Fruit fly (Drosophila melanogaster) whole organism, adult: ENCODE results near the gene RpS19b.
A peak's percentile ranks its signal among the peaks of the same experiment; 100 is the strongest.

Experiments used
- CG11617 ChIP-seq: fragments of 200-800 bp; sonication (Bioruptor generic); optimal IDR thresholded peaks from 2 replicates; lab custom pipeline; 2017; ENCODE audit warnings: mild to moderate bottlenecking, missing biosample characterization, missing genetic modification reagents, missing genetic modification characterization
- CG12768 ChIP-seq: fragments of 200-800 bp; sonication (Bioruptor generic); optimal IDR thresholded peaks from 2 replicates; lab custom pipeline; 2017; ENCODE audit warnings: missing biosample characterization, missing genetic modification characterization, mild to moderate bottlenecking, moderate library complexity, missing genetic modification reagents
- CG14711 ChIP-seq: fragments of 200-800 bp; sonication (Bioruptor generic); optimal IDR thresholded peaks from 2 replicates; lab custom pipeline; 2018; ENCODE audit warnings: missing biosample characterization, mild to moderate bottlenecking, missing genetic modification characterization, moderate library complexity
- CG1620 ChIP-seq: fragments of 200-800 bp; sonication (Bioruptor generic); optimal IDR thresholded peaks from 2 replicates; lab custom pipeline; 2016; ENCODE audit warnings: missing biosample characterization, missing genetic modification characterization
- CG33017 ChIP-seq: fragments of 200-800 bp; sonication (Bioruptor generic); optimal IDR thresholded peaks from 2 replicates; lab custom pipeline; 2018; ENCODE audit warnings: missing biosample characterization, mild to moderate bottlenecking, missing genetic modification characterization, moderate library complexity
- CG5204 ChIP-seq: fragments of 200-800 bp; sonication (Bioruptor generic); optimal IDR thresholded peaks from 2 replicates; lab custom pipeline; 2016; ENCODE audit warnings: missing biosample characterization, missing genetic modification characterization
- CG7045 ChIP-seq: fragments of 200-800 bp; sonication (Bioruptor generic); optimal IDR thresholded peaks from 2 replicates; lab custom pipeline; 2017; ENCODE audit warnings: missing biosample characterization, mild to moderate bottlenecking, missing genetic modification characterization
- CG7101 ChIP-seq: fragments of 200-800 bp; sonication (Bioruptor generic); optimal IDR thresholded peaks from 2 replicates; lab custom pipeline; 2018; ENCODE audit warnings: missing biosample characterization, mild to moderate bottlenecking, missing genetic modification characterization, moderate library complexity
- Clk ChIP-seq: fragments of 200-800 bp; sonication (Bioruptor generic); optimal IDR thresholded peaks from 2 replicates; lab custom pipeline; 2017; ENCODE audit warnings: missing biosample characterization, missing genetic modification characterization
- Crg-1 ChIP-seq: fragments of 200-800 bp; sonication (Bioruptor generic); optimal IDR thresholded peaks from 2 replicates; lab custom pipeline; 2016; ENCODE audit warnings: missing biosample characterization, missing genetic modification characterization
- Hr96 ChIP-seq: fragments of 200-800 bp; sonication (Bioruptor generic); optimal IDR thresholded peaks from 2 replicates; lab custom pipeline; 2016; ENCODE audit warnings: missing biosample characterization, missing genetic modification characterization
- Mnt ChIP-seq: fragments of 200-800 bp; sonication (Bioruptor generic); optimal IDR thresholded peaks from 2 replicates; lab custom pipeline; 2016; ENCODE audit warnings: missing biosample characterization, mild to moderate bottlenecking, missing genetic modification characterization
- bab1 ChIP-seq: fragments of 200-800 bp; sonication (Bioruptor generic); optimal IDR thresholded peaks from 3 replicates; lab custom pipeline; 2019; ENCODE audit warnings: missing biosample characterization, mild to moderate bottlenecking, missing genetic modification characterization, moderate library complexity
- cic ChIP-seq: fragments of 200-800 bp; sonication (Bioruptor generic); optimal IDR thresholded peaks from 2 replicates; lab custom pipeline; 2017; ENCODE audit warnings: missing biosample characterization, mild to moderate bottlenecking, missing genetic modification characterization, moderate library complexity
- cnc ChIP-seq, 2 experiments: fragments of >200 bp; optimal IDR thresholded peaks; 2 replicates each; lab custom pipeline; 2017
- kay ChIP-seq: fragments of 200-800 bp; sonication (Bioruptor generic); peaks from one replicate; lab custom pipeline; 2016; ENCODE audit warnings: missing biosample characterization, missing genetic modification characterization, borderline replicate concordance
- ovo ChIP-seq: fragments of 200-800 bp; sonication (Bioruptor generic); optimal IDR thresholded peaks from 2 replicates; lab custom pipeline; 2016; ENCODE audit warnings: missing biosample characterization, missing genetic modification characterization
- pad ChIP-seq: fragments of 200-800 bp; sonication (Bioruptor generic); optimal IDR thresholded peaks from 3 replicates; lab custom pipeline; 2017; ENCODE audit warnings: missing biosample characterization, missing genetic modification characterization, mild to moderate bottlenecking, moderate library complexity, missing genetic modification reagents
- tj ChIP-seq: fragments of 200-800 bp; sonication (Bioruptor generic); optimal IDR thresholded peaks from 3 replicates; lab custom pipeline; 2017; ENCODE audit warnings: missing biosample characterization, mild to moderate bottlenecking, missing genetic modification characterization, moderate library complexity
- toe ChIP-seq: fragments of 200-800 bp; sonication (Bioruptor generic); optimal IDR thresholded peaks from 2 replicates; lab custom pipeline; 2016; ENCODE audit warnings: missing biosample characterization, missing genetic modification characterization

The RpS19b gene

DNA sequence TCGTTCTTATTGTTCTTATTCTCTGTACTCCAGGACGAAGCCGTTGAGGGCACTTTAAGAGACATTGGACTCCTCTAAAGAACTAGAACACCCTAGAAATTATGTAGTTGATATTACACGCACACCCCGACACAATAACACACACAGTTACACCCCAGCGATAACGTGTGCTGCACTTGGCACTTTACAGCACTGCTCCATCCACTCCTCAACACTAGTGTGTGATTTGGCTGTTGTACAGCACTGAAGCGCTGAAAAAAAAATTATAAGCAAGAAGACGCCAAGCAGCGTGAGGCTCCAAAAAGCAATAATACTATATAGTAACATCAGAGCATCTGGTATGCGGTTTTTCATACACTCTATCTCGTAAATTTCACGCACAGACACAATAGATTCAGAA lies 27.5 kb upstream of the RpS19b start:
- TF ChIP-seq cic (GFP tag; lab: Kevin White, UChicago), result no peak
- no peak for TF ChIP-seq CG5204 (GFP tag; lab: Kevin White, UChicago)
- no peak for TF ChIP-seq CG33017 (tag; lab: Kevin White, UChicago)
- no peak for TF ChIP-seq Hr96 (GFP tag; lab: Kevin White, UChicago)
- TF ChIP-seq toe (GFP tag; lab: Kevin White, UChicago), result no peak
- no peak for TF ChIP-seq CG11617 (GFP tag; lab: Kevin White, UChicago)
- TF ChIP-seq Mnt (GFP tag; lab: Kevin White, UChicago), result no peak

DNA sequence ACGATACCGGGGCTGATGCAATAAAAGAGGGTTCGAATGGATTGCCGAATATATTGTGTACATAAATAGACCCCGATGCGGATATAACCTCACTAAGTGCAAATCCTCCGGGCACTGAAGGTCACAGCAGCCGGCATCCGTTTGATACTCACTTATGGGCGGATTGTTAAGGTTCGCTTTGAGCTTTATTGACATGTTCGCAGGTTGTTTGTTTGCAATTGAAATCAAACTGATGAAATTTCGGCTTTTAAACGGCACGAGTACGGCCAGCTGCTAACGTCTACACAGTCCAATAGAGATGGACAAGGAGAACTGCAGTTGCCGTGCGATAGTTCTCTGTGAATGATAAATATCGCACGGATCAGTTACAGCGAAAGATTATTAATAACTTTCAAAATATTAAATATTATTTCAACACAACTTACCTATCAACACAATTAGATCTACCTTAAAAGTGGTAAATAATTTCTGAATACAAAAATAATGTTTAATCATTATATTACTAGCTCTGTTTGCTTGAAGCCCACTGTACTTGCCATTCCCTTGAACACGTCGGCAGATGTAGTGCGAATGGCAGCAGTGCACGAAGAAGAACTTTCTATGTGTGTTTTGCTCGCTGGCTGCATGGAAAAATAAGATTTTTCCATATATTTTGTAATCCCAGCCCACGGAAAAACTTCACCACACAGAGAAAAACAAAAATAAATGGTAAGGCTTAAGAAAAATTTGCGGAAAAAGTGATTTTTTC lies 24.9 kb upstream of the RpS19b start, which contains the start of the genes GluProRS and AP-1sigma:
GluProRS (minus strand) TSS at position 301 of the 748 bp plus-strand sequence.
AP-1sigma (plus strand) TSS at position 561 of the 748 bp plus-strand sequence.
- TF ChIP-seq tj (GFP tag; lab: Kevin White, UChicago) (peak; percentile 63), Clk (GFP tag; lab: Kevin White, UChicago) (peak; percentile 83), CG7045 (GFP tag; lab: Kevin White, UChicago) (peak; percentile 83), CG33017 (tag; lab: Kevin White, UChicago) (peak; percentile 73), CG11617 (GFP tag; lab: Kevin White, UChicago) (peak; percentile 83), Crg-1 (GFP tag; lab: Kevin White, UChicago) (peak; percentile 84), Hr96 (GFP tag; lab: Kevin White, UChicago) (peak; percentile 79), ovo (GFP tag; lab: Kevin White, UChicago) (peak; percentile 81), cnc (optimal IDR thresholded peaks at IDR 0.05; lab: Kevin White, UChicago) (no peak), CG14711 (tag; lab: Kevin White, UChicago) (peak; percentile 85), CG1620 (GFP tag; lab: Kevin White, UChicago) (peak; percentile 91), Mnt (GFP tag; lab: Kevin White, UChicago) (peak; percentile 88), bab1 (GFP tag; lab: Kevin White, UChicago) (peak; percentile 89), CG5204 (GFP tag; lab: Kevin White, UChicago) (peak; percentile 91), kay (GFP tag; lab: Kevin White, UChicago) (no peak), cic (GFP tag; lab: Kevin White, UChicago) (peak; percentile 45), pad (GFP tag; lab: Kevin White, UChicago) (peak; percentile 72), toe (GFP tag; lab: Kevin White, UChicago) (peak; percentile 93), CG12768 (peak; percentile 82), CG7101 (tag; lab: Kevin White, UChicago) (peak; percentile 88)

DNA sequence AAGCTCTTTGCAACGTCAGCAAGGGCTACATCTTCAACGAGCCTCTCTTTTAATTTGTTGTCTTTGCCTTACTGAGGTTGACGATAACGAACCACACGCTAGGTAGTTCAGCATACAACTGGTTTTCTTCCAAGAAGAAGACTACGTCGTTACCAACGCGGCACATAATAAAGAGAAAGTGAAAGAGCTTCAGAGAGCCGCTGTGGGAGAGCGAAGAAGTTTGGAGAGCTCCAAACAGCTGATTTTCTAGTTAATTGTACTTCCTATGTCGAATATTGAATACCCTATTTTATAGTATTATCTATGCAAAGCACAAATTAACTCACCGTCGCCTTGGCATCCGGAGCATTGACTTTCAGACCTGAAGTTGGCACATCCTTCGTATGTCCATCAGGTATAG lies 22.1 kb upstream of the RpS19b start:
- TF ChIP-seq Hr96 (GFP tag; lab: Kevin White, UChicago), result no peak
- no peak for TF ChIP-seq CG14711 (tag; lab: Kevin White, UChicago)
- no peak for TF ChIP-seq CG1620 (GFP tag; lab: Kevin White, UChicago)
- TF ChIP-seq Mnt (GFP tag; lab: Kevin White, UChicago), result no peak
- TF ChIP-seq cic (GFP tag; lab: Kevin White, UChicago), result no peak

DNA sequence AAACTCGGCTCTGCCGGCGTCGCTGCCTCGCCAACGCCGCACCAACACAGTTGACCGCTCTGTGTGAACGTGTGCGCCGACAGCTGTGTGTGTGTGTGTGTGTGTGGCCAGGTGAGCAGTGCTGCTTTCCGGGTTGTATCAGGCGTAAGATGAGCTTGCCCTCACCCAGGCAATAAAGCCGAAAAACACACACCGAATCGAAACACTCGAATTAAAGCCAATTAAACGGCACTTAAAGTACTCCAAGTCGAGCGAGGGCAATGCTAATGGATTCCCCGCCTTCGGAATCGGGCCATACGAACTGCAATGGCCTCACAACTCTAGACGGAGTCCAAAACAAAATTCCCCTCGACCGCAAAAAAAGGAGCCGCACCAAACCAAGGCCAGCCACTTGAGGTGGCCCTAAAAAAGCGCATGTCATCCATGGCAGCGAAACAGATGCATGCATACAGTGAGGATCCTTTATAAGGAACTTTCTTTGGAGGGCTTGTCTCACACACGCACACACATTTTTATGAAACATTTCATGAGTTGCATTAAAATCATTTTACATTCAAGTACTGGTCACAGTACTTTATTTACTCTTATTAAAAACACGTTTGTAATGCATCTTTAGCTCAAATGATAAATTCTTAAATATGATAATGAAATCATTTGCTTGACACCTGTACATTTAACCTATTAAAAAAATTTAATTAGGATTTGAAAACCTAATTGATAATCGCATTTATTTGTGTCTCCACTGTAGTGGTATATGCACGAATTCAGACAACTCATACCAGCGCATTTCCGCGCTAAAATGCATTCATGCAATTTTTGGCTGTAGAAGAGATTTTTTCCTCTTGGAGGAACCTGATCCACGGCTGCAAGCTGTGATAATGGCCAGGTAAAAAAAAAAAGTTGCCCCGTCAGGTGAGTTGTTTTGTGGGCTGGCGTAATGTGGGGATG lies 15.4 kb upstream of the RpS19b start:
- TF ChIP-seq ovo (GFP tag; lab: Kevin White, UChicago), result no peak
- TF ChIP-seq Mnt (GFP tag; lab: Kevin White, UChicago), result no peak
- TF ChIP-seq tj (GFP tag; lab: Kevin White, UChicago), result peak; percentile 68

DNA sequence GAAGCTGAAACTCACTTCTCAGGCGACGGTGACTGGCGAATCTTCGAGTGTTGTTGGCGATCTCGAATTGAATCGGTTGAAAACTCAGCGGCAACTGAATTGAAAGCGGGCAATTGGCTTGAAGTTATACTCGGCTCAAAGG lies 14.9 kb upstream of the RpS19b start, which contains the start of gene CG12268:
CG12268 (minus strand) TSS at position 101 of the 142 bp plus-strand sequence.
- TF ChIP-seq bab1 (GFP tag; lab: Kevin White, UChicago) (no peak), CG11617 (GFP tag; lab: Kevin White, UChicago) (no peak), Crg-1 (GFP tag; lab: Kevin White, UChicago) (no peak), CG14711 (tag; lab: Kevin White, UChicago) (no peak)

DNA sequence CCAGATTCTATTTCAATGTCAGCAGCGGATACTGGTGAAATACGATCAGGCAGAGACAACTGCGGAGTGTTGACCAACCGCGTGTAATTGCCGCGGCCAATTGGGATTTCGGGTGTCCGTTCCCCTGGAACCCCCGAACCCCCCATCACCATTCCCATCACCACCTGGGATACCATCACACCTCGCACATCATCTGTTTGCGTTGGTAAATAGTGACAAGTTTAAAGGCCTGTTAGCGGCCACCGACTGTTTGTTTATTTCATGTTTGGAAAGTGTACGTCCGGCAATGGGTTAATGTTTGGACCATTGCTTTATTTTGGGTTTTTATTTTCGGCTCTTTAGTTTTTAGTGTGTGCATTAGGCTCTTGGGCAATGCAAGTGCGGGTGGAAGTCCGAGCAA lies 13.7 kb upstream of the RpS19b start:
- no peak for TF ChIP-seq Clk (GFP tag; lab: Kevin White, UChicago)
- TF ChIP-seq CG12768, result no peak
- TF ChIP-seq CG11617 (GFP tag; lab: Kevin White, UChicago), result no peak
- no peak for TF ChIP-seq cnc (optimal IDR thresholded peaks at IDR 0.05; lab: Kevin White, UChicago)
